Fruit fly (Drosophila melanogaster): ENCODE measurements around the gene CG12171.

Gene CG12171

dm6 chr3R:5601044-5601523, 32.3 kb upstream of the CG12171 start, which contains the start of the genes kra and SecS:
Gene kra, minus strand, starts transcription at chr3R:5601136.
Gene SecS, plus strand, starts transcription at chr3R:5601433.
- no peak for TF ChIP-seq CrebA (GFP tag; optimal IDR thresholded peaks at IDR 0.05; ENCODE audit: borderline replicate concordance)
- peak; percentile 50 for TF ChIP-seq sv (GFP tag; optimal IDR thresholded peaks at IDR 0.05)
- no peak for TF ChIP-seq Myc (optimal IDR thresholded peaks at IDR 0.05)
- peak; percentile 68 for TF ChIP-seq Hr83 (GFP tag; optimal IDR thresholded peaks at IDR 0.05; ENCODE audit: poor library complexity, severe bottlenecking)
- no peak for TF ChIP-seq dl (GFP tag; optimal IDR thresholded peaks at IDR 0.05; ENCODE audit: insufficient read depth in 1 of 2, partially characterized antibody in 2 of 2)
- no peak for TF ChIP-seq Vsx2 (GFP tag; optimal IDR thresholded peaks at IDR 0.05; ENCODE audit: partially characterized antibody)
- peak; percentile 69 for TF ChIP-seq rgr (GFP tag; optimal IDR thresholded peaks at IDR 0.05)
- TF ChIP-seq usp (GFP tag; optimal IDR thresholded peaks at IDR 0.05), result no peak
- TF ChIP-seq sage (GFP tag; optimal IDR thresholded peaks at IDR 0.05), result no peak
- TF ChIP-seq foxo (GFP tag; optimal IDR thresholded peaks at IDR 0.05), result peak in 1 of 2 experiments; percentile 77
- TF ChIP-seq ey (GFP tag; optimal IDR thresholded peaks at IDR 0.05), result peak; percentile 63
- no peak for TF ChIP-seq pan (optimal IDR thresholded peaks at IDR 0.05)
- no peak for TF ChIP-seq Abd-B (GFP tag; optimal IDR thresholded peaks at IDR 0.05)
- no peak for TF ChIP-seq N (GFP tag; optimal IDR thresholded peaks at IDR 0.05)
- TF ChIP-seq lola (GFP tag; optimal IDR thresholded peaks at IDR 0.05), result no peak
- TF ChIP-seq woc (GFP tag; optimal IDR thresholded peaks at IDR 0.05), result peak; percentile 46
- TF ChIP-seq dsf (GFP tag; optimal IDR thresholded peaks at IDR 0.05; ENCODE audit: borderline replicate concordance), result peak; percentile 58
- TF ChIP-seq Dif (GFP tag; optimal IDR thresholded peaks at IDR 0.05; ENCODE audit: partially characterized antibody), result peak; percentile 33
- peak; percentile 60 for TF ChIP-seq h (GFP tag; optimal IDR thresholded peaks at IDR 0.05)
- peak; percentile 72 for TF ChIP-seq br (GFP tag; optimal IDR thresholded peaks at IDR 0.05)
- no peak for TF ChIP-seq Hr78 (GFP tag; optimal IDR thresholded peaks at IDR 0.05)
- TF ChIP-seq OdsH (GFP tag; optimal IDR thresholded peaks at IDR 0.05), result peak; percentile 56
- TF ChIP-seq Dfd (GFP tag; optimal IDR thresholded peaks at IDR 0.05), result no peak
- no peak for TF ChIP-seq Jra (GFP tag; optimal IDR thresholded peaks at IDR 0.05)
- TF ChIP-seq psq (GFP tag; optimal IDR thresholded peaks at IDR 0.05), result no peak
- no peak for TF ChIP-seq brk (GFP tag; optimal IDR thresholded peaks at IDR 0.05)
- TF ChIP-seq Sp1 (GFP tag; optimal IDR thresholded peaks at IDR 0.05), result peak; percentile 64
- peak; percentile 40 for TF ChIP-seq CG9705 (GFP tag; optimal IDR thresholded peaks at IDR 0.05)
- peak; percentile 69 for TF ChIP-seq fru (GFP tag; optimal IDR thresholded peaks at IDR 0.05)
- peak; percentile 71 for TF ChIP-seq Hnf4 (GFP tag; optimal IDR thresholded peaks at IDR 0.05)
- no peak for TF ChIP-seq Mio (GFP tag; optimal IDR thresholded peaks at IDR 0.05)
- no peak for TF ChIP-seq tai (GFP tag; optimal IDR thresholded peaks at IDR 0.05)
- TF ChIP-seq jim (GFP tag; optimal IDR thresholded peaks at IDR 0.05), result no peak
- TF ChIP-seq HLH106 (tag; optimal IDR thresholded peaks at IDR 0.05), result peak; percentile 64
- peak; percentile 42 for TF ChIP-seq Rel (GFP tag; optimal IDR thresholded peaks at IDR 0.05)
- peak; percentile 17 for TF ChIP-seq Rel (tag; optimal IDR thresholded peaks at IDR 0.05)

DNA sequence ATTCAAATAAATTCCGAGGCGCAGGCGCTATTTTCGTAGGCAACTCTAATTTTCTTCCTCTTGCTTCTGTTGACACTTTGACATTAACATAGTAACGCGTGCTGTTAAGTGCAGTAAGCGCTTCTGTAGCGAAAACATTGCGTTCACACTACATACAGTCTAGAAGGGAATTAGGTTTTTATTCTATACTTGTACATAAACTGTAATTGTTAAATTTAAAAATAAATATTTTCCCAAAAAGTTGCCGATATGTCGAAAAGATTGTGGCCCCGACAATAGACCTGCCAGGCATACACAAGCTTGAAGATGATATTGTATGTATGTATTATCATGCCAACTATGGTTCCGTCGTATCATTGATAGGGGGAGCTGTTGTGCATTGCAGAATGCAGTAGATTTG, 26.9 kb upstream of the CG12171 start, which contains the start of gene asl:
TSS of gene asl (minus strand) at position 67 of the 400 bp plus-strand sequence.
- TF ChIP-seq Dif (GFP tag; optimal IDR thresholded peaks at IDR 0.05; ENCODE audit: partially characterized antibody) (no peak), dsf (GFP tag; optimal IDR thresholded peaks at IDR 0.05; ENCODE audit: borderline replicate concordance) (no peak), Rel (GFP tag; optimal IDR thresholded peaks at IDR 0.05) (no peak), Rel (tag; optimal IDR thresholded peaks at IDR 0.05) (peak; percentile 45), dl (GFP tag; optimal IDR thresholded peaks at IDR 0.05; ENCODE audit: insufficient read depth in 1 of 2, partially characterized antibody in 2 of 2) (no peak), tai (GFP tag; optimal IDR thresholded peaks at IDR 0.05) (no peak), sv (GFP tag; optimal IDR thresholded peaks at IDR 0.05) (peak; percentile 29), Vsx2 (GFP tag; optimal IDR thresholded peaks at IDR 0.05; ENCODE audit: partially characterized antibody) (no peak), lola (GFP tag; optimal IDR thresholded peaks at IDR 0.05) (no peak), N (GFP tag; optimal IDR thresholded peaks at IDR 0.05) (peak; percentile 94), CG32264 (GFP tag; optimal IDR thresholded peaks at IDR 0.05) (peak; percentile 17), pan (optimal IDR thresholded peaks at IDR 0.05) (no peak), Dfd (GFP tag; optimal IDR thresholded peaks at IDR 0.05) (no peak), dmrt93B (GFP tag; optimal IDR thresholded peaks at IDR 0.05) (no peak), Hnf4 (GFP tag; optimal IDR thresholded peaks at IDR 0.05) (no peak), woc (GFP tag; optimal IDR thresholded peaks at IDR 0.05) (peak; percentile 42), h (GFP tag; optimal IDR thresholded peaks at IDR 0.05) (peak; percentile 56), Abd-B (GFP tag; optimal IDR thresholded peaks at IDR 0.05) (no peak), Myc (optimal IDR thresholded peaks at IDR 0.05) (no peak), CrebA (GFP tag; optimal IDR thresholded peaks at IDR 0.05; ENCODE audit: borderline replicate concordance) (no peak), psq (GFP tag; optimal IDR thresholded peaks at IDR 0.05) (peak; percentile 48), jim (GFP tag; optimal IDR thresholded peaks at IDR 0.05) (no peak), HLH106 (tag; optimal IDR thresholded peaks at IDR 0.05) (peak; percentile 64), sage (GFP tag; optimal IDR thresholded peaks at IDR 0.05) (no peak), Sp1 (GFP tag; optimal IDR thresholded peaks at IDR 0.05) (peak; percentile 54), CG9705 (GFP tag; optimal IDR thresholded peaks at IDR 0.05) (peak; percentile 53), rgr (GFP tag; optimal IDR thresholded peaks at IDR 0.05) (no peak), foxo (GFP tag; optimal IDR thresholded peaks at IDR 0.05) (peak in 1 of 2 experiments; percentile 62), br (GFP tag; optimal IDR thresholded peaks at IDR 0.05) (no peak), Hr83 (GFP tag; optimal IDR thresholded peaks at IDR 0.05; ENCODE audit: poor library complexity, severe bottlenecking) (no peak), Jra (GFP tag; optimal IDR thresholded peaks at IDR 0.05) (no peak), Mio (GFP tag; optimal IDR thresholded peaks at IDR 0.05) (no peak), GATAd (GFP tag; optimal IDR thresholded peaks at IDR 0.05) (no peak), ey (GFP tag; optimal IDR thresholded peaks at IDR 0.05) (peak; percentile 33), Hr78 (GFP tag; optimal IDR thresholded peaks at IDR 0.05) (peak; percentile 55), brk (GFP tag; optimal IDR thresholded peaks at IDR 0.05) (no peak), fru (GFP tag; optimal IDR thresholded peaks at IDR 0.05) (peak; percentile 100), OdsH (GFP tag; optimal IDR thresholded peaks at IDR 0.05) (peak; percentile 23), usp (GFP tag; optimal IDR thresholded peaks at IDR 0.05) (no peak)
